ENCODE assay signal across 1 fruit fly cellular context in genomic region chr3R:8955359-8955820, dm6.
A peak's percentile ranks its signal among the peaks of the same experiment; 100 is the strongest.
TF ChIP-seq lines count a peak whose summit lies in the region.

No protein-coding gene starts in this region.

TF ChIP-seq in whole organism, embryonic, 481 proteins besides CTCF, POLR2A, EP300 and RAD21 (continued from another document):
- TF ChIP-seq Rx (GFP tag; IDR thresholded peaks at IDR 0.05; lab: Robert Waterston, UW) (no peak), HLH54F (GFP tag; optimal IDR thresholded peaks at IDR 0.05; lab: Kevin White, UChicago) (no peak), MTF-1 (GFP tag; optimal IDR thresholded peaks at IDR 0.05; lab: Kevin White, UChicago; ENCODE audit: borderline replicate concordance) (no peak), Trl (optimal IDR thresholded peaks at IDR 0.05; lab: Kevin White, UChicago) (peak; percentile 66 to 67), Trl (GFP tag; optimal IDR thresholded peaks at IDR 0.05; lab: Kevin White, UChicago) (no peak), MBD-R2 (GFP tag; IDR thresholded peaks at IDR 0.05; lab: Robert Waterston, UW) (no peak), gt (GFP tag; IDR thresholded peaks at IDR 0.05; lab: Robert Waterston, UW) (no peak), Blimp-1 (GFP tag; optimal IDR thresholded peaks at IDR 0.05; lab: Kevin White, UChicago) (peak; percentile 97), ci (GFP tag; IDR thresholded peaks at IDR 0.05; lab: Robert Waterston, UW) (0 out of 3 replicates have a peak, but pooled peaks have one; percentile 32), CG1832 (GFP tag; optimal IDR thresholded peaks at IDR 0.05; lab: Kevin White, UChicago) (peak; percentile 30), CG17385 (GFP tag; optimal IDR thresholded peaks at IDR 0.05; lab: Kevin White, UChicago) (peak; percentile 87), lbe (GFP tag; optimal IDR thresholded peaks at IDR 0.05; lab: Kevin White, UChicago) (no peak), MESR4 (GFP tag; optimal IDR thresholded peaks at IDR 0.05; lab: Kevin White, UChicago) (no peak), CG2199 (GFP tag; IDR thresholded peaks at IDR 0.05; lab: Robert Waterston, UW) (0 out of 3 replicates have a peak, but pooled peaks have one; percentile 67), yki (optimal IDR thresholded peaks at IDR 0.05; lab: Kevin White, UChicago) (no peak), CG4360 (GFP tag; IDR thresholded peaks at IDR 0.05; lab: Robert Waterston, UW) (peak; percentile 98), amos (GFP tag; IDR thresholded peaks at IDR 0.05; lab: Robert Waterston, UW; ENCODE audit: partially characterized antibody) (peak; percentile 35; the same call in 1 of the 2 replicates), chm (GFP tag; IDR thresholded peaks at IDR 0.05; lab: Robert Waterston, UW) (0 out of 2 replicates have a peak, but pooled peaks have one; percentile 10), chif (GFP tag; optimal IDR thresholded peaks at IDR 0.05; lab: Kevin White, UChicago) (no peak), CG6175 (GFP tag; IDR thresholded peaks at IDR 0.05; lab: Robert Waterston, UW) (peak; percentile 66; the same call in 1 of the 3 replicates), CG10979 (tag; optimal IDR thresholded peaks at IDR 0.05; lab: Kevin White, UChicago) (no peak), CG33557 (GFP tag; optimal IDR thresholded peaks at IDR 0.05; lab: Kevin White, UChicago) (no peak), CG12769 (tag; optimal IDR thresholded peaks at IDR 0.05; lab: Kevin White, UChicago) (peak; percentile 5), CG5180 (GFP tag; optimal IDR thresholded peaks at IDR 0.05; lab: Kevin White, UChicago) (peak; percentile 95), HmgZ (tag; optimal IDR thresholded peaks at IDR 0.05; lab: Kevin White, UChicago) (no peak), CG3163 (GFP tag; optimal IDR thresholded peaks at IDR 0.05; lab: Kevin White, UChicago) (peak; percentile 33)
